Fruit fly (Drosophila melanogaster) whole organism, embryonic: ENCODE results near the gene waw.
A peak's percentile ranks its signal among the peaks of the same experiment; 100 is the strongest.

Experiments used
- Ada2b ChIP-seq: fragments of 200-800 bp; sonication (Bioruptor generic); IDR thresholded peaks from 2 replicates; pipeline ENCODE4 v1.3.6; 2022; ENCODE audit warnings: missing biosample characterization, missing genetic modification characterization
- Blimp-1 ChIP-seq: fragments of 200-800 bp; sonication (Bioruptor generic); optimal IDR thresholded peaks from 3 replicates; lab custom pipeline; 2018; ENCODE audit warnings: missing biosample characterization, missing genetic modification characterization, mild to moderate bottlenecking, moderate library complexity, missing genetic modification reagents
- BtbVII ChIP-seq: fragments of 200-800 bp; sonication (Bioruptor generic); optimal IDR thresholded peaks from 3 replicates; lab custom pipeline; 2017; ENCODE audit warnings: missing biosample characterization, mild to moderate bottlenecking, missing genetic modification characterization
- CG1024 ChIP-seq: fragments of 200-800 bp; sonication (Bioruptor generic); IDR thresholded peaks from 2 replicates; pipeline ENCODE4 v1.3.6; 2022; ENCODE audit warnings: missing biosample characterization, missing genetic modification characterization
- CG11560 ChIP-seq: fragments of 200-800 bp; sonication (Bioruptor generic); IDR thresholded peaks from 3 replicates; pipeline ENCODE4 v1.3.6; 2022; ENCODE audit warnings: missing biosample characterization, missing genetic modification characterization
- CG12071 ChIP-seq: fragments of 200-800 bp; sonication (Bioruptor generic); optimal IDR thresholded peaks from 3 replicates; lab custom pipeline; 2018; ENCODE audit warnings: missing biosample characterization, mild to moderate bottlenecking, missing genetic modification characterization
- CG12155 ChIP-seq: fragments of 200-800 bp; sonication (Bioruptor generic); optimal IDR thresholded peaks from 3 replicates; lab custom pipeline; 2016; ENCODE audit warnings: missing biosample characterization, missing genetic modification characterization
- CG12299 ChIP-seq: fragments of 200-800 bp; sonication (Bioruptor generic); optimal IDR thresholded peaks from 2 replicates; lab custom pipeline; 2018; ENCODE audit warnings: missing biosample characterization, mild to moderate bottlenecking, missing genetic modification characterization
- CG13123 ChIP-seq: fragments of 200-800 bp; sonication (Bioruptor generic); optimal IDR thresholded peaks from 2 replicates; lab custom pipeline; 2016; ENCODE audit warnings: missing biosample characterization, missing genetic modification characterization
- CG13424 ChIP-seq: fragments of 200-800 bp; sonication (Bioruptor generic); optimal IDR thresholded peaks from 2 replicates; lab custom pipeline; 2019; ENCODE audit warnings: missing biosample characterization, mild to moderate bottlenecking, missing genetic modification characterization, moderate library complexity
- CG1602 ChIP-seq: fragments of 200-800 bp; sonication (Bioruptor generic); optimal IDR thresholded peaks from 3 replicates; lab custom pipeline; 2016; ENCODE audit warnings: missing biosample characterization, missing genetic modification characterization
- CG2129 ChIP-seq: fragments of 200-800 bp; sonication (Bioruptor generic); IDR thresholded peaks from 2 replicates; pipeline ENCODE4 v1.3.6; 2022; ENCODE audit warnings: missing biosample characterization, missing genetic modification characterization; ENCODE audit not compliant: partially characterized antibody
- CG30431 ChIP-seq: fragments of 200-800 bp; sonication (Bioruptor generic); optimal IDR thresholded peaks from 2 replicates; lab custom pipeline; 2017; ENCODE audit warnings: missing biosample characterization, missing genetic modification characterization
- CG31224 ChIP-seq: fragments of 200-800 bp; sonication (Bioruptor generic); IDR thresholded peaks from 2 replicates; pipeline ENCODE4 v1.3.6; 2022; ENCODE audit warnings: missing biosample characterization, missing genetic modification characterization
- CG31365 ChIP-seq: fragments of 200-800 bp; sonication (Bioruptor generic); optimal IDR thresholded peaks from 2 replicates; lab custom pipeline; 2018; ENCODE audit warnings: missing biosample characterization, mild to moderate bottlenecking, missing genetic modification characterization
- CG3281 ChIP-seq: fragments of 200-800 bp; sonication (Bioruptor generic); optimal IDR thresholded peaks from 3 replicates; lab custom pipeline; 2017; ENCODE audit warnings: missing biosample characterization, mild to moderate bottlenecking, missing genetic modification characterization
- CG4328 ChIP-seq: fragments of 200-800 bp; sonication (Bioruptor generic); optimal IDR thresholded peaks from 3 replicates; lab custom pipeline; 2017; ENCODE audit warnings: missing biosample characterization, missing genetic modification reagents, missing genetic modification characterization
- CG5953 ChIP-seq: fragments of 200-800 bp; sonication (Bioruptor generic); IDR thresholded peaks from 2 replicates; pipeline ENCODE4 v1.3.6; 2022; ENCODE audit warnings: missing biosample characterization, missing genetic modification characterization
- CG6689 ChIP-seq: fragments of 200-800 bp; sonication (Bioruptor generic); IDR thresholded peaks from 2 replicates; pipeline ENCODE4 v1.3.6; 2022; ENCODE audit warnings: missing biosample characterization, missing genetic modification characterization
- CG6765 ChIP-seq: fragments of 200-800 bp; sonication (Bioruptor generic); optimal IDR thresholded peaks from 3 replicates; lab custom pipeline; 2017; ENCODE audit warnings: missing biosample characterization, mild to moderate bottlenecking, missing genetic modification characterization
- CG7745 ChIP-seq: fragments of 200-800 bp; sonication (Bioruptor generic); optimal IDR thresholded peaks from 2 replicates; lab custom pipeline; 2018; ENCODE audit warnings: missing biosample characterization, mild to moderate bottlenecking, missing genetic modification characterization, moderate library complexity
- Dp ChIP-seq: fragments of 200-800 bp; sonication (Bioruptor generic); optimal IDR thresholded peaks from 2 replicates; lab custom pipeline; 2018; ENCODE audit warnings: missing biosample characterization, mild to moderate bottlenecking, missing genetic modification characterization, moderate library complexity
- Fer1 ChIP-seq: fragments of 200-800 bp; sonication (Bioruptor generic); optimal IDR thresholded peaks from 2 replicates; lab custom pipeline; 2017; ENCODE audit warnings: missing biosample characterization, mild to moderate bottlenecking, missing genetic modification characterization
- GATAe ChIP-seq: fragments of 200-800 bp; sonication (Bioruptor generic); conservative IDR thresholded peaks from 2 replicates; pipeline ENCODE4 v1.3.6; 2022; ENCODE audit warnings: missing biosample characterization, missing genetic modification characterization
- Gsc ChIP-seq: fragments of 200-800 bp; sonication (Bioruptor generic); IDR thresholded peaks from 2 replicates; pipeline ENCODE4 v1.3.6; 2022; ENCODE audit warnings: missing biosample characterization, missing genetic modification characterization
- H2.0 ChIP-seq: fragments of 200-800 bp; sonication (Bioruptor generic); IDR thresholded peaks from 2 replicates; pipeline ENCODE4 v1.3.6; 2022; ENCODE audit warnings: missing biosample characterization, missing genetic modification characterization
- HLH54F ChIP-seq: fragments of 200-800 bp; sonication (Bioruptor generic); optimal IDR thresholded peaks from 3 replicates; lab custom pipeline; 2016; ENCODE audit warnings: missing biosample characterization, missing genetic modification characterization
- Spps ChIP-seq: fragments of 200-800 bp; sonication (Bioruptor generic); optimal IDR thresholded peaks from 2 replicates; lab custom pipeline; 2018; ENCODE audit warnings: missing biosample characterization, mild to moderate bottlenecking, missing genetic modification characterization
- Sry-δ ChIP-seq: fragments of 200-800 bp; sonication (Bioruptor generic); optimal IDR thresholded peaks from 2 replicates; lab custom pipeline; 2016; ENCODE audit warnings: missing biosample characterization, missing genetic modification characterization
- Taf1 ChIP-seq: fragments of 200-800 bp; sonication (Bioruptor generic); IDR thresholded peaks from 2 replicates; pipeline ENCODE4 v1.3.6; 2022; ENCODE audit warnings: missing biosample characterization, missing genetic modification characterization
- Usf ChIP-seq: fragments of 200-800 bp; sonication (Bioruptor generic); optimal IDR thresholded peaks from 2 replicates; lab custom pipeline; 2017; ENCODE audit warnings: missing genotype, missing biosample characterization, missing genetic modification characterization
- bowl ChIP-seq: fragments of 200-800 bp; sonication (Bioruptor generic); IDR thresholded peaks from 2 replicates; pipeline ENCODE4 v1.3.6; 2022; ENCODE audit warnings: missing biosample characterization, missing genetic modification characterization
- bsh ChIP-seq, 2 experiments: fragments of 200-800 bp; sonication (Bioruptor generic); optimal IDR thresholded peaks; 2 replicates each; lab custom pipeline; 2017 to 2018; ENCODE audit warnings: mild to moderate bottlenecking in 2 of 2, missing biosample characterization in 2 of 2, missing genetic modification characterization in 2 of 2, moderate library complexity in 1 of 2
- btn ChIP-seq: fragments of 200-800 bp; sonication (Bioruptor generic); optimal IDR thresholded peaks from 2 replicates; lab custom pipeline; 2016; ENCODE audit warnings: missing biosample characterization, missing genetic modification characterization
- caup ChIP-seq: fragments of 200-800 bp; sonication (Bioruptor generic); optimal IDR thresholded peaks from 3 replicates; lab custom pipeline; 2017; ENCODE audit warnings: missing biosample characterization, mild to moderate bottlenecking, missing genetic modification characterization, moderate library complexity; ENCODE audit not compliant: severe bottlenecking
- chif ChIP-seq, 2 experiments: fragments of 200-800 bp; sonication (Bioruptor generic); optimal IDR thresholded peaks; 3 replicates each; lab custom pipeline; 2016; ENCODE audit warnings: missing biosample characterization in 2 of 2, missing genetic modification characterization in 2 of 2
- croc ChIP-seq: fragments of 200-800 bp; sonication (Bioruptor generic); conservative IDR thresholded peaks from 3 replicates; pipeline ENCODE4 v1.3.6; 2022; ENCODE audit warnings: missing biosample characterization, missing genetic modification characterization
- dmrt11E ChIP-seq: fragments of 200-800 bp; sonication (Bioruptor generic); optimal IDR thresholded peaks from 3 replicates; lab custom pipeline; 2018; ENCODE audit warnings: missing biosample characterization, mild to moderate bottlenecking, missing genetic modification characterization, moderate library complexity
- eyg ChIP-seq: fragments of 200-800 bp; sonication (Bioruptor generic); optimal IDR thresholded peaks from 3 replicates; lab custom pipeline; 2016; ENCODE audit warnings: missing biosample characterization, missing genetic modification characterization
- fd64A ChIP-seq: fragments of 200-800 bp; sonication (Bioruptor generic); optimal IDR thresholded peaks from 3 replicates; lab custom pipeline; 2018; ENCODE audit warnings: missing biosample characterization, mild to moderate bottlenecking, missing genetic modification characterization
- ham ChIP-seq: fragments of 200-800 bp; sonication (Bioruptor generic); IDR thresholded peaks from 2 replicates; pipeline ENCODE4 v1.3.6; 2022; ENCODE audit warnings: missing biosample characterization, missing genetic modification characterization
- nom ChIP-seq: fragments of 200-800 bp; sonication (Bioruptor generic); optimal IDR thresholded peaks from 2 replicates; lab custom pipeline; 2017; ENCODE audit warnings: missing biosample characterization, missing genetic modification characterization, mild to moderate bottlenecking, moderate library complexity, missing genetic modification reagents
- org-1 ChIP-seq: fragments of 200-800 bp; sonication (Bioruptor generic); optimal IDR thresholded peaks from 2 replicates; lab custom pipeline; 2017; ENCODE audit warnings: missing biosample characterization, missing genetic modification characterization
- pros ChIP-seq: fragments of 200-800 bp; sonication (Bioruptor generic); optimal IDR thresholded peaks from 3 replicates; lab custom pipeline; 2019; ENCODE audit warnings: missing biosample characterization, mild to moderate bottlenecking, missing genetic modification characterization, moderate library complexity
- sens ChIP-seq: fragments of 200-800 bp; sonication (Bioruptor generic); peaks from one replicate; lab custom pipeline; 2016; ENCODE audit warnings: missing biosample characterization, missing genetic modification characterization
- seq ChIP-seq: fragments of 200-800 bp; sonication (Bioruptor generic); IDR thresholded peaks from 2 replicates; pipeline ENCODE4 v1.3.6; 2022; ENCODE audit warnings: missing biosample characterization, missing genetic modification characterization
- shn ChIP-seq: fragments of 200-800 bp; sonication (Bioruptor generic); optimal IDR thresholded peaks from 3 replicates; lab custom pipeline; 2016; ENCODE audit warnings: missing biosample characterization, missing genetic modification characterization
- slou ChIP-seq: fragments of 200-800 bp; sonication (Bioruptor generic); optimal IDR thresholded peaks from 3 replicates; lab custom pipeline; 2016; ENCODE audit warnings: missing biosample characterization, missing genetic modification characterization
- sob ChIP-seq: fragments of 200-800 bp; sonication (Bioruptor generic); IDR thresholded peaks from 2 replicates; pipeline ENCODE4 v1.3.6; 2022; ENCODE audit warnings: missing biosample characterization, missing genetic modification characterization
- sug ChIP-seq: fragments of 200-800 bp; optimal IDR thresholded peaks from 2 replicates; lab custom pipeline; 2019; ENCODE audit warnings: missing biosample characterization, mild to moderate bottlenecking, missing genetic modification characterization, moderate library complexity

waw gene

DNA sequence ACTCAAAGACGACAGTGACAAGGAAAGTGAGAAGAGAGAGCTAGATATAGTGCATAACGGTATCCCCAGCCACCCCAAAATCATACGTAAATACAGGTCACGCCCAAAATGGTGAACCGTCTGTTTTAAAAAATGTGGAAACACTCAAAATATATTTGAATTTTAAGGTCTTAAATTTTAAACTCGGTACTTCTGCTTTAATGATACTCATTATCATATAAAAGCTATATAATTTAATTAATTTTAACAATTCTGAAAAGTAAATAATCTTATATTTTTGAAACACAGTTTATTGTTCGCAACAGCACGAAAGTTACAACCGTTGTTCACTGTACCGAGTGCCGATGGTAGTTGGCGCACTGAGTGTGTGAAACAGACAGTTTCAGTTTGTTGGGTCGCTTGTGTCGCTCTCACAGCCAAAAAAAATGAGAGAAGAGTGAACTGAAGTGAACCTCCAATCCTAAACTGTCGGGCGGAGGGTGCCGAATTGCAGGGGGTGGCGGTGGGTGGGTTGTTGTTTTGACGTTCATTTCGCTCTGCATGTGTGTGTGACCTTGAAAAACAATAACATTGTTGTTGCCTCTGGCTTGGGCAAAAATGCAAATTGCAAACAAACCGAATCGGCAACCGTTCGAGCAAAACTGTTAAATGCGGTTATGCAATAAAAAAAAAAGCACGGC is 3.6 kb downstream of the waw start (continued):
- TF ChIP-seq btn (GFP tag; lab: Kevin White, UChicago) (no peak), seq (GFP tag; lab: Robert Waterston, UW) (peak; percentile 91), CG7745 (tag; lab: Kevin White, UChicago) (no peak), CG12299 (tag; lab: Kevin White, UChicago) (peak; percentile 93), bsh (GFP tag; optimal IDR thresholded peaks at IDR 0.05; lab: Kevin White, UChicago) (peak; percentile 48 to 90), sug (tag; lab: Kevin White, UChicago) (peak; percentile 86), CG13123 (GFP tag; lab: Kevin White, UChicago) (peak; percentile 75), Ada2b (peak; percentile 90), sob (GFP tag; lab: Robert Waterston, UW) (peak; percentile 85), CG1602 (peak; percentile 87), Usf (GFP tag; lab: Kevin White, UChicago) (peak; percentile 70), org-1 (GFP tag; lab: Kevin White, UChicago) (peak; percentile 91), nom (GFP tag; lab: Kevin White, UChicago) (peak; percentile 55), bowl (GFP tag; lab: Robert Waterston, UW) (peak; percentile 54; the same call in 1 of the 2 replicates), croc (GFP tag; lab: Robert Waterston, UW) (peak; percentile 83), CG6689 (GFP tag; lab: Robert Waterston, UW) (peak; percentile 89), CG3281 (peak; percentile 95), pros (peak; percentile 60), slou (GFP tag; lab: Kevin White, UChicago) (peak; percentile 70), shn (GFP tag; lab: Kevin White, UChicago) (peak; percentile 26), CG12155 (GFP tag; lab: Kevin White, UChicago) (peak; percentile 83), Spps (tag; lab: Kevin White, UChicago) (peak; percentile 78), CG1024 (GFP tag; lab: Robert Waterston, UW) (no peak; the same call in 1 of the 2 replicates), CG30431 (GFP tag; lab: Kevin White, UChicago) (peak; percentile 81), Sry-δ (GFP tag; lab: Kevin White, UChicago) (no peak), CG31224 (peak; percentile 74), Fer1 (GFP tag; lab: Kevin White, UChicago) (peak; percentile 97), ham (peak; percentile 73), H2.0 (GFP tag; lab: Robert Waterston, UW) (peak; percentile 77), CG12071 (GFP tag; lab: Kevin White, UChicago) (peak; percentile 77), CG5953 (GFP tag; lab: Robert Waterston, UW) (peak; percentile 57; the same call in 1 of the 2 replicates), Dp (GFP tag; lab: Kevin White, UChicago) (peak; percentile 10), Taf1 (GFP tag; lab: Robert Waterston, UW) (peak; percentile 71), chif (GFP tag; optimal IDR thresholded peaks at IDR 0.05; lab: Kevin White, UChicago) (peak; percentile 4 to 62), caup (GFP tag; lab: Kevin White, UChicago) (peak; percentile 90), GATAe (GFP tag; lab: Robert Waterston, UW) (peak; percentile 57; the same call in 1 of the 2 replicates), fd64A (GFP tag; lab: Kevin White, UChicago) (peak; percentile 68), CG31365 (tag; lab: Kevin White, UChicago) (peak; percentile 37), CG2129 (GFP tag; lab: Robert Waterston, UW) (no peak), CG11560 (peak; percentile 79), eyg (GFP tag; lab: Kevin White, UChicago) (no peak), Blimp-1 (GFP tag; lab: Kevin White, UChicago) (peak; percentile 90), Gsc (GFP tag; lab: Robert Waterston, UW) (peak; percentile 69), HLH54F (GFP tag; lab: Kevin White, UChicago) (peak; percentile 42), BtbVII (GFP tag; lab: Kevin White, UChicago) (peak; percentile 93), dmrt11E (tag; lab: Kevin White, UChicago) (peak; percentile 81), sens (GFP tag; lab: Kevin White, UChicago) (peak; percentile 91), CG6765 (GFP tag; lab: Kevin White, UChicago) (peak; percentile 88), CG13424 (tag; lab: Kevin White, UChicago) (peak; percentile 96), CG4328 (GFP tag; lab: Kevin White, UChicago) (peak; percentile 92)
